Worm (Caenorhabditis elegans) whole organism, early embryonic: ENCODE data around the gene nhr-198.

Experiments used
- aly-1 ChIP-seq: sonication (generic microtip); optimal IDR thresholded peaks from 2 replicates; lab custom pipeline; 2016; ENCODE audit warnings: missing genetic modification characterization, missing compliant biosample characterization
- ama-1 ChIP-seq: fragments of 150-350 bp; optimal IDR thresholded peaks from 2 replicates; lab custom pipeline; 2014
- flt-1 ChIP-seq: fragments of 200-800 bp; sonication (Bioruptor generic); IDR thresholded peaks from 2 replicates; pipeline ENCODE4 v1.3.6; 2022; ENCODE audit warnings: missing genetic modification characterization, missing compliant biosample characterization
- pes-1 ChIP-seq: fragments of 200-800 bp; sonication (Bioruptor generic); IDR thresholded peaks from 2 replicates; pipeline ENCODE4 v1.3.6; 2022; ENCODE audit warnings: missing genetic modification reagents, missing genetic modification characterization, missing compliant biosample characterization
- tbx-11 ChIP-seq: fragments of 200-800 bp; sonication (Bioruptor generic); IDR thresholded peaks from 2 replicates; pipeline ENCODE4 v1.3.6; 2022; ENCODE audit warnings: missing genetic modification characterization, missing compliant biosample characterization
- tra-4 ChIP-seq: sonication (generic microtip); optimal IDR thresholded peaks from 2 replicates; lab custom pipeline; 2017; ENCODE audit warnings: missing genetic modification characterization, missing compliant biosample characterization

- TF ChIP-seq pes-1 (no peak), tra-4 (tag; lab: Kevin White, UChicago) (no peak), tbx-11 (no peak), flt-1 (no peak), aly-1 (tag; lab: Kevin White, UChicago) (no peak), ama-1 (lab: Kevin White, UChicago) (no peak)
These were observed 11.0 kb downstream of the nhr-198 start, which contains the start of gene twk-34 for ce11 chrV:15704745-15705144.
